Worm (Caenorhabditis elegans): ENCODE data around the gene swip-10.
A peak's percentile ranks its signal among the peaks of the same experiment; 100 is the strongest.

Gene swip-10

DNA sequence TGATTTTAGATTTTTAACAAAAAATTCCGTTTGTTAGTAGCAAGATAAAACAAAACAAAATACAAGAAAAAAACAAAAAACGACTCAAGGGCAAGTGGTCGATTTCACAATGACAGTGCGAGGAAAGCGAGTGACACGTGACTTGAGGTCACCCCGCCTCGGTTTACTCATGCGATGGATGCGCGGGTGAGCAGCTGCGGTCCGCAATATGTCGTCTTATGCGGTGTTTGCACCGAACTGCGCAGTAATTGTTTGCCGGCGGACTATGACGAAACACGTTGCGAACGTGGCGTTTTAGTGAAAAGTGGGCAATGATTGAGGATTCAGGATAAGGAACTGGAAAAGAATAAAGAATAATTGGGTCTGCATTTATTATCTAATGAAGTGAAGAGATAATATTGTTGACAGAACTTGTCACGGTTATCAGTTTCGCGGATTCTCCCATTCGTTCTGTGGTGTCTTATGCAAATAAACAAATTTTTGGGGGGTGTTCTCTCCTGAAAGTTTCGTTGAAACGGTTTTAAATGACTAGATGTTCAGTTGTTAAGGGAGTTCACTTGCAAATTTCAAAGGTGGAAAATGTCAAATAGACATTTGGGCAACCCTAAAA is 46.6 kb downstream of the swip-10 start:
- peak; percentile 41 for TF ChIP-seq skn-1 (tag; optimal IDR thresholded peaks at IDR 0.05)
- TF ChIP-seq egl-27 (tag; optimal IDR thresholded peaks at IDR 0.05), result no peak
- TF ChIP-seq pqm-1 (tag; optimal IDR thresholded peaks at IDR 0.05), result peak; percentile 4
- TF ChIP-seq hmg-11 (tag; optimal IDR thresholded peaks at IDR 0.05), result peak; percentile 81
- TF ChIP-seq fos-1 (tag; optimal IDR thresholded peaks at IDR 0.05), result no peak
- no peak for TF ChIP-seq elt-3 (tag; optimal IDR thresholded peaks at IDR 0.05)
- peak; percentile 55 for TF ChIP-seq mdl-1 (tag; optimal IDR thresholded peaks at IDR 0.05)
- TF ChIP-seq snpc-4 (tag; optimal IDR thresholded peaks at IDR 0.05), result peak; percentile 10
- peak; percentile 88 for TF ChIP-seq nhr-25 (tag; optimal IDR thresholded peaks at IDR 0.05)
- peak; percentile 26 for TF ChIP-seq lin-15B (tag; optimal IDR thresholded peaks at IDR 0.05)
- peak; percentile 39 for TF ChIP-seq jun-1 (tag; optimal IDR thresholded peaks at IDR 0.05)
- TF ChIP-seq lsy-12 (tag; optimal IDR thresholded peaks at IDR 0.05), result peak; percentile 66
- peak; percentile 68 for TF ChIP-seq elt-2 (tag; optimal IDR thresholded peaks at IDR 0.05)
- no peak for TF ChIP-seq ceh-9 (tag; optimal IDR thresholded peaks at IDR 0.05)
- no peak for TF ChIP-seq nhr-11 (tag; optimal IDR thresholded peaks at IDR 0.05)
- no peak for TF ChIP-seq nhr-76 (tag; optimal IDR thresholded peaks at IDR 0.05)
- no peak for TF ChIP-seq fkh-2 (tag; optimal IDR thresholded peaks at IDR 0.05)
- peak; percentile 72 for TF ChIP-seq nfya-1 (tag; optimal IDR thresholded peaks at IDR 0.05; ENCODE audit: insufficient read depth)
- no peak for TF ChIP-seq egl-5 (tag; optimal IDR thresholded peaks at IDR 0.05)
- TF ChIP-seq elt-1 (tag; optimal IDR thresholded peaks at IDR 0.05), result peak; percentile 38
- no peak for TF ChIP-seq nhr-237 (tag; optimal IDR thresholded peaks at IDR 0.05)
- TF ChIP-seq daf-12 (tag; optimal IDR thresholded peaks at IDR 0.05), result no peak
- TF ChIP-seq tbx-2 (tag; optimal IDR thresholded peaks at IDR 0.05), result peak; percentile 26
- TF ChIP-seq nhr-67 (tag; optimal IDR thresholded peaks at IDR 0.05), result no peak
- TF ChIP-seq eor-1 (tag; optimal IDR thresholded peaks at IDR 0.05), result no peak
- peak; percentile 24 for TF ChIP-seq nhr-43 (tag; optimal IDR thresholded peaks at IDR 0.05; ENCODE audit: poor library complexity, severe bottlenecking)
- no peak for TF ChIP-seq nhr-28 (tag; optimal IDR thresholded peaks at IDR 0.05)
- no peak for TF ChIP-seq ceh-82 (tag; optimal IDR thresholded peaks at IDR 0.05)
- peak; percentile 71 for TF ChIP-seq nhr-23 (tag; optimal IDR thresholded peaks at IDR 0.05)
- peak; percentile 69 for TF ChIP-seq pha-4 (tag; optimal IDR thresholded peaks at IDR 0.05)
- no peak for TF ChIP-seq zag-1 (tag; optimal IDR thresholded peaks at IDR 0.05)
- TF ChIP-seq lin-39 (tag; optimal IDR thresholded peaks at IDR 0.05), result peak; percentile 77
- TF ChIP-seq nhr-12 (tag; optimal IDR thresholded peaks at IDR 0.05), result no peak

ce11 chrX:2070418-2070996 is 47.6 kb downstream of the swip-10 start, which contains the start of gene acl-4:
Gene acl-4 (minus strand): TSS chrX:2070444.
- TF ChIP-seq elt-2 (tag; optimal IDR thresholded peaks at IDR 0.05) (peak; percentile 9), zag-1 (tag; optimal IDR thresholded peaks at IDR 0.05) (no peak), nhr-77 (tag; optimal IDR thresholded peaks at IDR 0.05) (no peak), ceh-28 (tag; optimal IDR thresholded peaks at IDR 0.05) (no peak), nhr-25 (tag; optimal IDR thresholded peaks at IDR 0.05) (no peak), ceh-9 (tag; optimal IDR thresholded peaks at IDR 0.05) (no peak), ztf-4 (tag; optimal IDR thresholded peaks at IDR 0.05) (no peak), jun-1 (tag; optimal IDR thresholded peaks at IDR 0.05) (peak; percentile 16), fkh-2 (tag; optimal IDR thresholded peaks at IDR 0.05) (no peak), ceh-82 (tag; optimal IDR thresholded peaks at IDR 0.05) (no peak)

DNA sequence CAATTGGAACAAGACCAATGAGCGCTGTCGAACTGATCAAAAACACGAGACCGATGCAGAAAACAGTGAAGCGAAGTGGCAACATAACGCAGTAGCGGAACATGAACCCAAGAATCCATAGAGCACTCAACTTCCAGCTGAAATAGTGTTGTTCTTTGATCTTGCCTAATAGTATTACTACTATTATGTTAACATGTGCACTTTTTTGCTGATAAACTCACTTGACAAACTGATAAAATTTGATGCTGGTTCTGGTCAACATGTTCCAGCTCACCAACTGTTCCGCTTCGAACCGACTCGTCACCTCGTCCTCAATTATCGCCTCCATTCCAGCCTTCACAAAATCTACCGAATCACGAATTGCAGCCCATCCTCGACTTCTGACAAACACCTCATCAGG is 49.8 kb downstream of the swip-10 start:
- TF ChIP-seq nhr-25 (tag; optimal IDR thresholded peaks at IDR 0.05) (no peak), ztf-4 (tag; optimal IDR thresholded peaks at IDR 0.05) (no peak), elt-3 (tag; optimal IDR thresholded peaks at IDR 0.05) (no peak), elt-2 (tag; optimal IDR thresholded peaks at IDR 0.05) (peak; percentile 80), lin-39 (tag; optimal IDR thresholded peaks at IDR 0.05) (no peak), ama-1 (optimal IDR thresholded peaks at IDR 0.05) (no peak), jun-1 (tag; optimal IDR thresholded peaks at IDR 0.05) (peak; percentile 58), fkh-10 (GFP tag; optimal IDR thresholded peaks at IDR 0.05) (no peak), ZK546.5 (tag; optimal IDR thresholded peaks at IDR 0.05) (no peak), pqm-1 (tag; optimal IDR thresholded peaks at IDR 0.05) (peak; percentile 90), unc-62 (GFP tag; optimal IDR thresholded peaks at IDR 0.05) (no peak), ztf-11 (tag; optimal IDR thresholded peaks at IDR 0.05) (no peak), fkh-2 (tag; optimal IDR thresholded peaks at IDR 0.05) (no peak), nhr-43 (tag; optimal IDR thresholded peaks at IDR 0.05; ENCODE audit: poor library complexity, severe bottlenecking) (no peak), nhr-67 (tag; optimal IDR thresholded peaks at IDR 0.05) (no peak), pha-4 (tag; optimal IDR thresholded peaks at IDR 0.05) (peak; percentile 66), eor-1 (tag; optimal IDR thresholded peaks at IDR 0.05) (no peak), ceh-9 (tag; optimal IDR thresholded peaks at IDR 0.05) (no peak), egl-27 (tag; optimal IDR thresholded peaks at IDR 0.05) (no peak)
